Worm (Caenorhabditis elegans) whole organism, late embryonic: ENCODE measurements around the gene R07E5.11.
A peak's percentile ranks its signal among the peaks of the same experiment; 100 is the strongest.

Source experiments
- C08G9.2 ChIP-seq: sonication (generic microtip); optimal IDR thresholded peaks from 2 replicates; lab custom pipeline; 2016; ENCODE audit warnings: mild to moderate bottlenecking, missing genetic modification characterization, moderate library complexity, missing compliant biosample characterization
- C38D4.7 ChIP-seq: fragments of 200-800 bp; sonication (Bioruptor generic); optimal IDR thresholded peaks from 2 replicates; lab custom pipeline; 2018; ENCODE audit warnings: mild to moderate bottlenecking, missing genetic modification characterization, moderate library complexity, missing compliant biosample characterization
- F13H6.1 ChIP-seq: sonication (generic microtip); optimal IDR thresholded peaks from 2 replicates; lab custom pipeline; 2016; ENCODE audit warnings: missing genetic modification characterization, missing compliant biosample characterization
- K02D7.2 ChIP-seq: sonication (generic microtip); optimal IDR thresholded peaks from 2 replicates; lab custom pipeline; 2017; ENCODE audit warnings: mild to moderate bottlenecking, missing genetic modification characterization, missing compliant biosample characterization
- T23F11.4 ChIP-seq: fragments of 200-800 bp; sonication (Bioruptor generic); optimal IDR thresholded peaks from 2 replicates; lab custom pipeline; 2018; ENCODE audit warnings: mild to moderate bottlenecking, missing genetic modification characterization, missing compliant biosample characterization
- ahr-1 ChIP-seq: sonication (generic microtip); optimal IDR thresholded peaks from 2 replicates; lab custom pipeline; 2016; ENCODE audit warnings: missing genetic modification characterization, missing compliant biosample characterization
- ceh-14 ChIP-seq: sonication (generic microtip); optimal IDR thresholded peaks from 2 replicates; lab custom pipeline; 2016; ENCODE audit warnings: missing genotype, missing genetic modification characterization, missing compliant biosample characterization
- ceh-18 ChIP-seq: sonication (generic microtip); optimal IDR thresholded peaks from 2 replicates; lab custom pipeline; 2016; ENCODE audit warnings: missing genetic modification characterization, missing compliant biosample characterization
- ceh-2 ChIP-seq: sonication (generic microtip); optimal IDR thresholded peaks from 2 replicates; lab custom pipeline; 2016; ENCODE audit warnings: missing genotype, missing genetic modification characterization, missing compliant biosample characterization
- ceh-24 ChIP-seq: sonication (generic microtip); optimal IDR thresholded peaks from 2 replicates; lab custom pipeline; 2016; ENCODE audit warnings: mild to moderate bottlenecking, missing genetic modification characterization, missing compliant biosample characterization
- ceh-31 ChIP-seq: sonication (generic microtip); optimal IDR thresholded peaks from 2 replicates; lab custom pipeline; 2016; ENCODE audit warnings: missing genetic modification characterization, missing compliant biosample characterization
- ceh-34 ChIP-seq: sonication (generic microtip); optimal IDR thresholded peaks from 2 replicates; lab custom pipeline; 2016; ENCODE audit warnings: mild to moderate bottlenecking, missing genetic modification characterization, missing compliant biosample characterization
- ceh-45 ChIP-seq: fragments of 200-800 bp; sonication (Bioruptor generic); IDR thresholded peaks from 2 replicates; pipeline ENCODE4 v1.3.6; 2022; ENCODE audit warnings: missing genetic modification reagents, missing genetic modification characterization, missing compliant biosample characterization
- ceh-6 ChIP-seq: fragments of 200-800 bp; sonication (Bioruptor generic); optimal IDR thresholded peaks from 2 replicates; lab custom pipeline; 2018; ENCODE audit warnings: mild to moderate bottlenecking, missing genetic modification characterization, missing compliant biosample characterization
- che-1 ChIP-seq: sonication (generic microtip); optimal IDR thresholded peaks from 2 replicates; lab custom pipeline; 2016; ENCODE audit warnings: mild to moderate bottlenecking, missing genetic modification characterization, missing compliant biosample characterization
- dmd-4 ChIP-seq: sonication (generic microtip); optimal IDR thresholded peaks from 2 replicates; lab custom pipeline; 2016; ENCODE audit warnings: borderline replicate concordance, missing genetic modification characterization, missing compliant biosample characterization
- dve-1 ChIP-seq: sonication (generic microtip); optimal IDR thresholded peaks from 2 replicates; lab custom pipeline; 2017; ENCODE audit warnings: antibody characterized with exemption, mild to moderate bottlenecking, missing genetic modification characterization, missing compliant biosample characterization
- elt-2 ChIP-seq: sonication (generic microtip); optimal IDR thresholded peaks from 2 replicates; lab custom pipeline; 2016; ENCODE audit warnings: missing genetic modification reagents, missing genetic modification characterization, missing compliant biosample characterization
- eyg-1 ChIP-seq: sonication (generic microtip); optimal IDR thresholded peaks from 2 replicates; lab custom pipeline; 2016; ENCODE audit warnings: missing genotype, missing genetic modification characterization, missing compliant biosample characterization
- fax-1 ChIP-seq: sonication (generic microtip); optimal IDR thresholded peaks from 2 replicates; lab custom pipeline; 2016; ENCODE audit warnings: missing genotype, missing genetic modification characterization, missing compliant biosample characterization
- fkh-6 ChIP-seq: sonication (generic microtip); optimal IDR thresholded peaks from 2 replicates; lab custom pipeline; 2016; ENCODE audit warnings: missing genetic modification characterization, missing compliant biosample characterization
- gmeb-2 ChIP-seq: sonication (generic microtip); optimal IDR thresholded peaks from 2 replicates; lab custom pipeline; 2016; ENCODE audit warnings: missing genetic modification characterization, inconsistent platforms, missing compliant biosample characterization
- hlh-13 ChIP-seq: fragments of 200-800 bp; sonication (Bioruptor generic); optimal IDR thresholded peaks from 2 replicates; lab custom pipeline; 2018; ENCODE audit warnings: mild to moderate bottlenecking, missing genetic modification characterization, missing compliant biosample characterization
- hlh-15 ChIP-seq: sonication (generic microtip); optimal IDR thresholded peaks from 2 replicates; lab custom pipeline; 2016; ENCODE audit warnings: missing genetic modification characterization, missing compliant biosample characterization
- hlh-6 ChIP-seq: sonication (generic microtip); optimal IDR thresholded peaks from 2 replicates; lab custom pipeline; 2016; ENCODE audit warnings: missing genotype, missing genetic modification characterization, missing compliant biosample characterization
- hlh-8 ChIP-seq: sonication (generic microtip); optimal IDR thresholded peaks from 2 replicates; lab custom pipeline; 2016; ENCODE audit warnings: missing genotype, missing genetic modification characterization, missing compliant biosample characterization
- lim-6 ChIP-seq: sonication (generic microtip); optimal IDR thresholded peaks from 2 replicates; lab custom pipeline; 2016; ENCODE audit warnings: missing genetic modification characterization, missing compliant biosample characterization
- lin-11 ChIP-seq: fragments of 200-800 bp; sonication (Bioruptor generic); optimal IDR thresholded peaks from 2 replicates; lab custom pipeline; 2018; ENCODE audit warnings: mild to moderate bottlenecking, missing genetic modification characterization, missing compliant biosample characterization
- madf-2 ChIP-seq: sonication (generic microtip); optimal IDR thresholded peaks from 2 replicates; lab custom pipeline; 2017; ENCODE audit warnings: missing genetic modification characterization, missing compliant biosample characterization
- nfya-1 ChIP-seq: sonication (generic microtip); optimal IDR thresholded peaks from 2 replicates; lab custom pipeline; 2017; ENCODE audit warnings: missing genetic modification characterization, mild to moderate bottlenecking, missing compliant biosample characterization, antibody characterized with exemption, moderate library complexity
- nhr-232 ChIP-seq: sonication (generic microtip); optimal IDR thresholded peaks from 2 replicates; lab custom pipeline; 2016; ENCODE audit warnings: missing genetic modification characterization, missing compliant biosample characterization
- pat-9 ChIP-seq: fragments of 200-800 bp; sonication (Bioruptor generic); optimal IDR thresholded peaks from 2 replicates; lab custom pipeline; 2018; ENCODE audit warnings: mild to moderate bottlenecking, missing genetic modification characterization, moderate library complexity, missing compliant biosample characterization
- pha-2 ChIP-seq: sonication (generic microtip); optimal IDR thresholded peaks from 2 replicates; lab custom pipeline; 2017; ENCODE audit warnings: mild to moderate bottlenecking, missing genetic modification characterization, missing compliant biosample characterization
- pqm-1 ChIP-seq: sonication (generic microtip); optimal IDR thresholded peaks from 2 replicates; lab custom pipeline; 2016; ENCODE audit warnings: missing genetic modification characterization, missing compliant biosample characterization
- ref-2 ChIP-seq: sonication (generic microtip); optimal IDR thresholded peaks from 2 replicates; lab custom pipeline; 2016; ENCODE audit warnings: missing genetic modification characterization, missing compliant biosample characterization
- rnt-1 ChIP-seq: sonication (generic microtip); optimal IDR thresholded peaks from 2 replicates; lab custom pipeline; 2016; ENCODE audit warnings: missing genetic modification characterization, missing compliant biosample characterization
- sdc-2 ChIP-seq: sonication (generic microtip); optimal IDR thresholded peaks from 2 replicates; lab custom pipeline; 2016; ENCODE audit warnings: missing genotype, missing genetic modification characterization, missing compliant biosample characterization
- sox-2 ChIP-seq: fragments of 200-800 bp; sonication (Bioruptor generic); IDR thresholded peaks from 2 replicates; pipeline ENCODE4 v1.3.6; 2022; ENCODE audit warnings: missing genetic modification reagents, missing genetic modification characterization, missing compliant biosample characterization
- sox-4 ChIP-seq: sonication (generic microtip); optimal IDR thresholded peaks from 2 replicates; lab custom pipeline; 2017; ENCODE audit warnings: mild to moderate bottlenecking, missing genetic modification characterization, inconsistent platforms, missing compliant biosample characterization
- syd-9 ChIP-seq: sonication (generic microtip); optimal IDR thresholded peaks from 2 replicates; lab custom pipeline; 2016; ENCODE audit warnings: mild to moderate bottlenecking, missing genetic modification characterization, moderate library complexity, missing compliant biosample characterization
- tbx-2 ChIP-seq: sonication (generic microtip); optimal IDR thresholded peaks from 2 replicates; lab custom pipeline; 2016; ENCODE audit warnings: missing genetic modification characterization, missing compliant biosample characterization
- ttx-3 ChIP-seq: sonication (generic microtip); optimal IDR thresholded peaks from 2 replicates; lab custom pipeline; 2016; ENCODE audit warnings: missing genetic modification reagents, missing genetic modification characterization, missing compliant biosample characterization
- unc-3 ChIP-seq, 2 experiments: fragments of 200-800 bp in 1 of 2; sonication (Bioruptor generic) in 1 of 2; sonication (generic microtip) in 1 of 2; conservative IDR thresholded peaks in 1 of 2; optimal IDR thresholded peaks in 1 of 2; 2 replicates each; pipeline versions ENCODE4 v1.3.6 to Lab custom; 2016 to 2022; ENCODE audit warnings: missing compliant biosample characterization in 2 of 2, missing genetic modification characterization in 2 of 2, missing genetic modification reagents in 1 of 2
- unc-42 ChIP-seq: sonication (generic microtip); optimal IDR thresholded peaks from 2 replicates; lab custom pipeline; 2016; ENCODE audit warnings: missing genotype, missing genetic modification characterization, missing compliant biosample characterization
- unc-86 ChIP-seq: sonication (generic microtip); optimal IDR thresholded peaks from 2 replicates; lab custom pipeline; 2016; ENCODE audit warnings: missing genetic modification characterization, missing compliant biosample characterization
- zip-5 ChIP-seq: sonication (generic microtip); optimal IDR thresholded peaks from 2 replicates; lab custom pipeline; 2016; ENCODE audit warnings: missing genetic modification characterization, missing compliant biosample characterization
- ztf-16 ChIP-seq: sonication (generic microtip); optimal IDR thresholded peaks from 2 replicates; lab custom pipeline; 2017; ENCODE audit warnings: missing genetic modification characterization, missing compliant biosample characterization

Gene R07E5.11

ce11 chrIII:4369381-4369809 lies 45.6 kb downstream of the R07E5.11 start:
- TF ChIP-seq hlh-15 (tag; lab: Kevin White, UChicago) (peak; percentile 36), hlh-6 (tag; lab: Kevin White, UChicago) (peak; percentile 74), ceh-6 (peak; percentile 58), ceh-31 (peak; percentile 29), C38D4.7 (GFP tag; lab: Kevin White, UChicago) (peak; percentile 49), gmeb-2 (tag; lab: Kevin White, UChicago) (peak; percentile 52), sox-4 (tag; lab: Kevin White, UChicago) (peak; percentile 30), elt-2 (tag; lab: Kevin White, UChicago) (peak; percentile 76), unc-3 (GFP tag; conservative IDR thresholded peaks at IDR 0.05; lab: Robert Waterston, UW) (peak; percentile 30; the same call in 1 of the 2 replicates), unc-3 (tag; optimal IDR thresholded peaks at IDR 0.05; lab: Kevin White, UChicago) (peak; percentile 54), madf-2 (tag; lab: Kevin White, UChicago) (peak; percentile 32), ceh-24 (tag; lab: Kevin White, UChicago) (peak; percentile 16), lin-11 (tag; lab: Kevin White, UChicago) (peak; percentile 48), ttx-3 (tag; lab: Kevin White, UChicago) (peak; percentile 61), ref-2 (tag; lab: Kevin White, UChicago) (peak; percentile 57), ztf-16 (tag; lab: Kevin White, UChicago) (peak; percentile 50), C08G9.2 (tag; lab: Kevin White, UChicago) (peak; percentile 10), tbx-2 (peak; percentile 61), ceh-2 (peak; percentile 29), unc-42 (tag; lab: Kevin White, UChicago) (peak; percentile 3), T23F11.4 (GFP tag; lab: Kevin White, UChicago) (peak; percentile 33), K02D7.2 (tag; lab: Kevin White, UChicago) (peak; percentile 44), ceh-18 (tag; lab: Kevin White, UChicago) (peak; percentile 69), zip-5 (tag; lab: Kevin White, UChicago) (peak; percentile 19), pat-9 (tag; lab: Kevin White, UChicago) (peak; percentile 56), unc-86 (peak; percentile 33), pqm-1 (tag; lab: Kevin White, UChicago) (peak; percentile 15), sox-2 (GFP tag; lab: Robert Waterston, UW) (peak; percentile 49; the same call in 1 of the 2 replicates), hlh-13 (GFP tag; lab: Kevin White, UChicago) (peak; percentile 51), nhr-232 (peak; percentile 45), ceh-34 (tag; lab: Kevin White, UChicago) (peak; percentile 59), ceh-45 (GFP tag; lab: Robert Waterston, UW) (peak; percentile 69; the same call in 1 of the 2 replicates), lim-6 (peak; percentile 22), ceh-14 (peak; percentile 57), eyg-1 (tag; lab: Kevin White, UChicago) (peak; percentile 44), hlh-8 (tag; lab: Kevin White, UChicago) (peak; percentile 38), nfya-1 (tag; lab: Kevin White, UChicago) (peak; percentile 26), fkh-6 (tag; lab: Kevin White, UChicago) (peak; percentile 33), F13H6.1 (tag; lab: Kevin White, UChicago) (peak; percentile 31), ahr-1 (tag; lab: Kevin White, UChicago) (peak; percentile 35), dmd-4 (peak; percentile 33), dve-1 (peak; percentile 18), syd-9 (tag; lab: Kevin White, UChicago) (peak; percentile 72), pha-2 (tag; lab: Kevin White, UChicago) (peak; percentile 69), che-1 (tag; lab: Kevin White, UChicago) (peak; percentile 68), rnt-1 (tag; lab: Kevin White, UChicago) (peak; percentile 48), sdc-2 (tag; lab: Kevin White, UChicago) (peak; percentile 56), fax-1 (tag; lab: Kevin White, UChicago) (peak; percentile 20)
